Fruit fly (Drosophila melanogaster): ENCODE measurements around the gene fax.

The fax gene

dm6 chr3L:16431056-16431455 is 19.4 kb upstream of the fax start (continued):
- TF ChIP-seq D (optimal IDR thresholded peaks at IDR 0.05) (no peak), D (GFP tag; optimal IDR thresholded peaks at IDR 0.05) (peak; percentile 32), Deaf1 (tag; optimal IDR thresholded peaks at IDR 0.05) (no peak), bab2 (GFP tag; optimal IDR thresholded peaks at IDR 0.05) (no peak), wdn (GFP tag; IDR thresholded peaks at IDR 0.05) (no peak), Awh (GFP tag; IDR thresholded peaks at IDR 0.05) (no peak), zen2 (GFP tag; IDR thresholded peaks at IDR 0.05; ENCODE audit: partially characterized antibody) (no peak), unc-4 (GFP tag; IDR thresholded peaks at IDR 0.05; ENCODE audit: partially characterized antibody) (no peak), CG11695 (GFP tag; IDR thresholded peaks at IDR 0.05) (no peak), CG6813 (GFP tag; optimal IDR thresholded peaks at IDR 0.05) (peak; percentile 36), Sox100B (GFP tag; optimal IDR thresholded peaks at IDR 0.05) (peak; percentile 8), dmrt99B (tag; optimal IDR thresholded peaks at IDR 0.05) (peak; percentile 18), Rfx (GFP tag; IDR thresholded peaks at IDR 0.05) (no peak), CG16815 (GFP tag; optimal IDR thresholded peaks at IDR 0.05) (no peak), ro (GFP tag; IDR thresholded peaks at IDR 0.05) (no peak), CG13296 (GFP tag; optimal IDR thresholded peaks at IDR 0.05) (no peak), CG11504 (tag; optimal IDR thresholded peaks at IDR 0.05) (peak; percentile 9), CG13424 (tag; optimal IDR thresholded peaks at IDR 0.05) (no peak), tgo (GFP tag; IDR thresholded peaks at IDR 0.05) (no peak), ap (GFP tag; IDR thresholded peaks at IDR 0.05) (no peak), HmgD (GFP tag; optimal IDR thresholded peaks at IDR 0.05) (no peak), bsh (GFP tag; optimal IDR thresholded peaks at IDR 0.05) (peak in 1 of 2 experiments; percentile 23), salm (tag; optimal IDR thresholded peaks at IDR 0.05) (no peak), gcm (GFP tag; optimal IDR thresholded peaks at IDR 0.05) (no peak), CG4282 (GFP tag; optimal IDR thresholded peaks at IDR 0.05) (no peak), Dek (tag; optimal IDR thresholded peaks at IDR 0.05) (no peak), PHDP (tag; optimal IDR thresholded peaks at IDR 0.05) (peak; percentile 9), inv (GFP tag; IDR thresholded peaks at IDR 0.05; ENCODE audit: partially characterized antibody) (no peak), CG5180 (GFP tag; optimal IDR thresholded peaks at IDR 0.05) (peak; percentile 26), MTF-1 (GFP tag; optimal IDR thresholded peaks at IDR 0.05; ENCODE audit: borderline replicate concordance) (no peak), NC2β (GFP tag; optimal IDR thresholded peaks at IDR 0.05) (no peak), B-H1 (GFP tag; IDR thresholded peaks at IDR 0.05) (no peak), knrl (GFP tag; IDR thresholded peaks at IDR 0.05; ENCODE audit: partially characterized antibody) (no peak), Pdp1 (GFP tag; optimal IDR thresholded peaks at IDR 0.05) (no peak), CG8089 (GFP tag; optimal IDR thresholded peaks at IDR 0.05) (no peak), CG9932 (GFP tag; IDR thresholded peaks at IDR 0.05) (no peak), jigr1 (GFP tag; IDR thresholded peaks at IDR 0.05) (no peak)

DNA sequence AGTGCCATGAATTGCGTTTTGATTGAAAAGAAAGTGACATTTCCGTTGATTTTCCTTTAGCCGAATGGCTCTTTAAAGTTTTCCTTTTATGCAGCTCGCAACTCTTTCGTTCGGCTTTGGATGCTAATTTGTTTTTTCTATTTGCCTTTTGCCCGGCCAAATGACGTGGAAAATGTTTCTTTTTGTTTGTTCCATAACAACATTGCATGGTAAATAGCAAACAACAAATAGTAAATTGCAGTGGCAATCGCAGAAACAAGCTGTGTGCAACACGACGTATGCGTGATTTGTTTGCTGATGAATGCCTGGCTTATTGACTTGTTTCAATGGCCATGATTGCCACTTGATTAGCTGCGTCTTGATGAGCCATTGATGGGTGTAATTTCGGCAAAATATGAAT is 17.8 kb upstream of the fax start:
- TF ChIP-seq CG1832 (GFP tag; optimal IDR thresholded peaks at IDR 0.05) (no peak), hkb (optimal IDR thresholded peaks at IDR 0.05) (no peak), hkb (GFP tag; IDR thresholded peaks at IDR 0.05) (0 out of 2 replicates have a peak, but pooled peaks have one; percentile 10), CG1024 (GFP tag; IDR thresholded peaks at IDR 0.05) (peak; percentile 53; the same call in 1 of the 2 replicates), CG11504 (tag; optimal IDR thresholded peaks at IDR 0.05) (peak; percentile 44), CG33557 (GFP tag; optimal IDR thresholded peaks at IDR 0.05) (no peak), CoRest (tag; optimal IDR thresholded peaks at IDR 0.05) (peak; percentile 20), ci (GFP tag; IDR thresholded peaks at IDR 0.05) (peak; percentile 81), CG1529 (GFP tag; optimal IDR thresholded peaks at IDR 0.05) (peak; percentile 29), hbn (GFP tag; IDR thresholded peaks at IDR 0.05; ENCODE audit: partially characterized antibody) (no peak), CG4617 (GFP tag; optimal IDR thresholded peaks at IDR 0.05; ENCODE audit: borderline replicate concordance) (no peak), CG12071 (GFP tag; optimal IDR thresholded peaks at IDR 0.05) (peak; percentile 59), Blimp-1 (GFP tag; optimal IDR thresholded peaks at IDR 0.05) (peak; percentile 53), kay (GFP tag; optimal IDR thresholded peaks at IDR 0.05) (no peak), Spps (tag; optimal IDR thresholded peaks at IDR 0.05) (no peak), twi (tag; optimal IDR thresholded peaks at IDR 0.05) (no peak), Sox102F (GFP tag; optimal IDR thresholded peaks at IDR 0.05) (peak; percentile 75)

All from whole organism, embryonic.